Worm (Caenorhabditis elegans) whole organism, late embryonic: ENCODE measurements around the gene T24E12.6.

Source experiments
- ama-1 ChIP-seq: fragments of 150-350 bp; optimal IDR thresholded peaks from 2 replicates; lab custom pipeline; 2014
- ceh-19 ChIP-seq: fragments of 200-800 bp; sonication (Bioruptor generic); optimal IDR thresholded peaks from 2 replicates; lab custom pipeline; 2018; ENCODE audit warnings: mild to moderate bottlenecking, missing genetic modification characterization, missing compliant biosample characterization
- ceh-31 ChIP-seq: sonication (generic microtip); optimal IDR thresholded peaks from 2 replicates; lab custom pipeline; 2016; ENCODE audit warnings: missing genetic modification characterization, missing compliant biosample characterization
- elt-2 ChIP-seq: sonication (generic microtip); optimal IDR thresholded peaks from 2 replicates; lab custom pipeline; 2016; ENCODE audit warnings: missing genetic modification reagents, missing genetic modification characterization, missing compliant biosample characterization
- ets-4 ChIP-seq: sonication (generic microtip); optimal IDR thresholded peaks from 2 replicates; lab custom pipeline; 2016; ENCODE audit warnings: missing genetic modification characterization, missing compliant biosample characterization
- hlh-13 ChIP-seq: fragments of 200-800 bp; sonication (Bioruptor generic); optimal IDR thresholded peaks from 2 replicates; lab custom pipeline; 2018; ENCODE audit warnings: mild to moderate bottlenecking, missing genetic modification characterization, missing compliant biosample characterization
- pha-4 ChIP-seq: fragments of 150-350 bp; optimal IDR thresholded peaks from 2 replicates; lab custom pipeline; 2018; ENCODE audit warnings: missing biosample characterization, missing genetic modification reagents, missing genetic modification characterization
- tbx-7 ChIP-seq: sonication (generic microtip); optimal IDR thresholded peaks from 2 replicates; lab custom pipeline; 2016; ENCODE audit warnings: missing genotype, missing genetic modification characterization, missing compliant biosample characterization

DNA sequence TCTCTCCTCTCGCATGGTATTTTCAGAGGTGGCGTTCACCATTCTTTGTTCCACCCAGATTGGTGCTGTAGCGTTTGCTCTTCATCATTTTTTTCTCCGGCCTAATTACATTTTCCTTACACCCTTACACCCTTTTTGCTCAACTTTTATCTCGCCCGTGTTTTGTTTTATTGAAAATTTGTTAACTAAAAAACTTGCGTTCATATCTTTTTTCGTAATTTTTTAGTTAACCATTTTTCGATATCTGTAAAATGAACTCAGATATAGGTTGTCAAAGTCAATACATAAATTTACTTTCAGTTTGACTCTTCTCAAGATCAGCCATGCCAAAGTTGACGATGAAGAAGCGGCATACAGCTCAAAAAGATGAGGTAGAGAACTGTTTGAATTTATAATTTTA is 19.9 kb downstream of the T24E12.6 start, which contains the start of gene F12E12.1:
- TF ChIP-seq pha-4 = no peak
- no peak for TF ChIP-seq ceh-19 (GFP tag; lab: Kevin White, UChicago)
- no peak for TF ChIP-seq ceh-31
- TF ChIP-seq ets-4 = no peak
- no peak for TF ChIP-seq hlh-13 (GFP tag; lab: Kevin White, UChicago)
- no peak for TF ChIP-seq ama-1 (lab: Kevin White, UChicago)
- TF ChIP-seq elt-2 (tag; lab: Kevin White, UChicago) = no peak
- no peak for TF ChIP-seq tbx-7 (tag; lab: Kevin White, UChicago)
